Worm (Caenorhabditis elegans): Measurements from ENCODE around the gene pnp-1.

- TF ChIP-seq dao-5 (tag; optimal IDR thresholded peaks at IDR 0.05) (no peak), him-1 (tag; optimal IDR thresholded peaks at IDR 0.05) (no peak)
Observed at ce11 chrIV:255379-255857, 42.7 kb downstream of the pnp-1 start, which contains the start of gene rcat-1.
